Fruit fly (Drosophila melanogaster) whole organism, embryonic: ENCODE measurements around the gene CG32333.

Experiments used
- ATbp ChIP-seq: fragments of 200-800 bp; sonication (Bioruptor generic); optimal IDR thresholded peaks from 2 replicates; lab custom pipeline; 2017; ENCODE audit warnings: missing biosample characterization, mild to moderate bottlenecking, missing genetic modification characterization, missing genetic modification reagents
- Atf-2 ChIP-seq: fragments of 200-800 bp; sonication (Bioruptor generic); optimal IDR thresholded peaks from 2 replicates; lab custom pipeline; 2016; ENCODE audit warnings: missing biosample characterization, missing genetic modification characterization
- Atf3 ChIP-seq: fragments of 200-800 bp; sonication (Bioruptor generic); optimal IDR thresholded peaks from 3 replicates; lab custom pipeline; 2016; ENCODE audit warnings: missing biosample characterization, missing genetic modification characterization
- Blimp-1 ChIP-seq: fragments of 200-800 bp; sonication (Bioruptor generic); optimal IDR thresholded peaks from 3 replicates; lab custom pipeline; 2018; ENCODE audit warnings: missing biosample characterization, missing genetic modification characterization, mild to moderate bottlenecking, moderate library complexity, missing genetic modification reagents
- CG10209 ChIP-seq: fragments of 200-800 bp; sonication (Bioruptor generic); optimal IDR thresholded peaks from 3 replicates; lab custom pipeline; 2017; ENCODE audit warnings: missing biosample characterization, mild to moderate bottlenecking, missing genetic modification characterization, missing genetic modification reagents
- CG10979 ChIP-seq: fragments of 200-800 bp; sonication (Bioruptor generic); optimal IDR thresholded peaks from 2 replicates; lab custom pipeline; 2018; ENCODE audit warnings: missing biosample characterization, mild to moderate bottlenecking, missing genetic modification characterization, moderate library complexity
- CG11504 ChIP-seq: fragments of 200-800 bp; sonication (Bioruptor generic); optimal IDR thresholded peaks from 3 replicates; lab custom pipeline; 2019; ENCODE audit warnings: missing biosample characterization, mild to moderate bottlenecking, missing genetic modification characterization, moderate library complexity
- CG12071 ChIP-seq: fragments of 200-800 bp; sonication (Bioruptor generic); optimal IDR thresholded peaks from 3 replicates; lab custom pipeline; 2018; ENCODE audit warnings: missing biosample characterization, mild to moderate bottlenecking, missing genetic modification characterization
- CG12236 ChIP-seq: fragments of 200-800 bp; sonication (Bioruptor generic); optimal IDR thresholded peaks from 2 replicates; lab custom pipeline; 2016; ENCODE audit warnings: missing biosample characterization, missing genetic modification characterization
- CG17186 ChIP-seq: fragments of 200-800 bp; sonication (Bioruptor generic); optimal IDR thresholded peaks from 3 replicates; lab custom pipeline; 2017; ENCODE audit warnings: missing biosample characterization, missing genetic modification reagents, missing genetic modification characterization
- CG18011 ChIP-seq: fragments of 200-800 bp; sonication (Bioruptor generic); optimal IDR thresholded peaks from 2 replicates; lab custom pipeline; 2017; ENCODE audit warnings: missing biosample characterization, missing genetic modification characterization, mild to moderate bottlenecking, moderate library complexity, missing genotype
- CG1832 ChIP-seq: fragments of 200-800 bp; sonication (Bioruptor generic); optimal IDR thresholded peaks from 2 replicates; lab custom pipeline; 2017; ENCODE audit warnings: missing biosample characterization, mild to moderate bottlenecking, missing genetic modification characterization, inconsistent platforms
- CG18476 ChIP-seq: fragments of 200-800 bp; sonication (Bioruptor generic); optimal IDR thresholded peaks from 2 replicates; lab custom pipeline; 2016; ENCODE audit warnings: missing biosample characterization, mild to moderate bottlenecking, missing genetic modification characterization
- CG3281 ChIP-seq: fragments of 200-800 bp; sonication (Bioruptor generic); optimal IDR thresholded peaks from 3 replicates; lab custom pipeline; 2017; ENCODE audit warnings: missing biosample characterization, mild to moderate bottlenecking, missing genetic modification characterization
- CG34224 ChIP-seq: fragments of 200-800 bp; sonication (Bioruptor generic); IDR thresholded peaks from 3 replicates; pipeline ENCODE4 v1.3.6; 2022; ENCODE audit warnings: missing biosample characterization, missing genetic modification characterization; ENCODE audit not compliant: partially characterized antibody
- CG5953 ChIP-seq: fragments of 200-800 bp; sonication (Bioruptor generic); IDR thresholded peaks from 2 replicates; pipeline ENCODE4 v1.3.6; 2022; ENCODE audit warnings: missing biosample characterization, missing genetic modification characterization
- CG6175 ChIP-seq: fragments of 200-800 bp; sonication (Bioruptor generic); IDR thresholded peaks from 3 replicates; pipeline ENCODE4 v1.3.6; 2022; ENCODE audit warnings: missing biosample characterization, missing genetic modification characterization
- CG6272 ChIP-seq: fragments of 200-800 bp; sonication (Bioruptor generic); IDR thresholded peaks from 2 replicates; pipeline ENCODE4 v1.3.6; 2022; ENCODE audit warnings: missing biosample characterization, missing genetic modification characterization
- CG6765 ChIP-seq: fragments of 200-800 bp; sonication (Bioruptor generic); optimal IDR thresholded peaks from 3 replicates; lab custom pipeline; 2017; ENCODE audit warnings: missing biosample characterization, mild to moderate bottlenecking, missing genetic modification characterization
- CG7271 ChIP-seq: fragments of 200-800 bp; sonication (Bioruptor generic); optimal IDR thresholded peaks from 2 replicates; lab custom pipeline; 2018; ENCODE audit warnings: missing biosample characterization, mild to moderate bottlenecking, missing genetic modification characterization, moderate library complexity
- CG7839 ChIP-seq: fragments of 200-800 bp; sonication (Bioruptor generic); optimal IDR thresholded peaks from 3 replicates; lab custom pipeline; 2018; ENCODE audit warnings: missing biosample characterization, mild to moderate bottlenecking, missing genetic modification characterization, moderate library complexity
- CG7987 ChIP-seq: fragments of 200-800 bp; sonication (Bioruptor generic); optimal IDR thresholded peaks from 2 replicates; lab custom pipeline; 2018; ENCODE audit warnings: missing biosample characterization, mild to moderate bottlenecking, missing genetic modification characterization, moderate library complexity
- Dad ChIP-seq: fragments of 200-800 bp; sonication (Bioruptor generic); optimal IDR thresholded peaks from 3 replicates; lab custom pipeline; 2016; ENCODE audit warnings: missing biosample characterization, missing genetic modification characterization
- Dll ChIP-seq: fragments of 200-800 bp; sonication (Bioruptor generic); IDR thresholded peaks from 4 replicates; pipeline ENCODE4 v1.3.6; 2022; ENCODE audit warnings: missing biosample characterization, missing genetic modification characterization; ENCODE audit not compliant: partially characterized antibody
- H2.0 ChIP-seq: fragments of 200-800 bp; sonication (Bioruptor generic); IDR thresholded peaks from 2 replicates; pipeline ENCODE4 v1.3.6; 2022; ENCODE audit warnings: missing biosample characterization, missing genetic modification characterization
- Hey ChIP-seq: fragments of 200-800 bp; sonication (Bioruptor generic); optimal IDR thresholded peaks from 3 replicates; lab custom pipeline; 2018; ENCODE audit warnings: missing biosample characterization, mild to moderate bottlenecking, missing genetic modification characterization
- MBD-R2 ChIP-seq: fragments of 200-800 bp; sonication (Bioruptor generic); IDR thresholded peaks from 2 replicates; pipeline ENCODE4 v1.3.6; 2022; ENCODE audit warnings: missing biosample characterization, missing genetic modification characterization
- Max ChIP-seq: fragments of 200-800 bp; sonication (Bioruptor generic); optimal IDR thresholded peaks from 2 replicates; lab custom pipeline; 2016; ENCODE audit warnings: missing biosample characterization, mild to moderate bottlenecking, missing genetic modification characterization
- Opbp ChIP-seq: fragments of 200-800 bp; sonication (Bioruptor generic); IDR thresholded peaks from 3 replicates; pipeline ENCODE4 v1.3.6; 2022; ENCODE audit warnings: missing biosample characterization, missing genetic modification characterization; ENCODE audit not compliant: partially characterized antibody
- Scr ChIP-seq: fragments of 200-800 bp; sonication (Bioruptor generic); IDR thresholded peaks from 2 replicates; pipeline ENCODE4 v1.3.6; 2022; ENCODE audit warnings: missing biosample characterization, missing genetic modification characterization; ENCODE audit not compliant: partially characterized antibody
- Usf ChIP-seq: fragments of 200-800 bp; sonication (Bioruptor generic); optimal IDR thresholded peaks from 2 replicates; lab custom pipeline; 2017; ENCODE audit warnings: missing genotype, missing biosample characterization, missing genetic modification characterization
- Vsx1 ChIP-seq: fragments of 200-800 bp; sonication (Bioruptor generic); optimal IDR thresholded peaks from 2 replicates; lab custom pipeline; 2017; ENCODE audit warnings: missing biosample characterization, mild to moderate bottlenecking, missing genetic modification characterization, missing genetic modification reagents
- Xrp1 ChIP-seq: fragments of 200-800 bp; sonication (Bioruptor generic); IDR thresholded peaks from 2 replicates; pipeline ENCODE4 v1.3.6; 2022; ENCODE audit warnings: missing biosample characterization, missing genetic modification characterization
- ara ChIP-seq: fragments of 200-800 bp; sonication (Bioruptor generic); IDR thresholded peaks from 2 replicates; pipeline ENCODE4 v1.3.6; 2022; ENCODE audit warnings: missing biosample characterization, missing genetic modification characterization
- bab2 ChIP-seq: fragments of 200-800 bp; sonication (Bioruptor generic); optimal IDR thresholded peaks from 2 replicates; lab custom pipeline; 2016; ENCODE audit warnings: missing biosample characterization, missing genetic modification characterization
- cad ChIP-seq: fragments of >200 bp; optimal IDR thresholded peaks from 2 replicates; lab custom pipeline; 2017; ENCODE audit warnings: missing biosample characterization, missing genetic modification characterization
- dmrt99B ChIP-seq: fragments of 200-800 bp; sonication (Bioruptor generic); optimal IDR thresholded peaks from 2 replicates; lab custom pipeline; 2018; ENCODE audit warnings: missing biosample characterization, mild to moderate bottlenecking, missing genetic modification characterization, moderate library complexity
- fd102C ChIP-seq: fragments of 200-800 bp; sonication (Bioruptor generic); optimal IDR thresholded peaks from 2 replicates; lab custom pipeline; 2018; ENCODE audit warnings: missing biosample characterization, mild to moderate bottlenecking, missing genetic modification characterization, moderate library complexity
- jumu ChIP-seq: fragments of 200-800 bp; sonication (Bioruptor generic); optimal IDR thresholded peaks from 3 replicates; lab custom pipeline; 2016; ENCODE audit warnings: missing biosample characterization, missing genetic modification characterization
- kah ChIP-seq: fragments of 200-800 bp; sonication (Bioruptor generic); optimal IDR thresholded peaks from 2 replicates; lab custom pipeline; 2018; ENCODE audit warnings: missing biosample characterization, mild to moderate bottlenecking, missing genetic modification characterization
- kni ChIP-seq: fragments of 200-800 bp; sonication (Bioruptor generic); optimal IDR thresholded peaks from 3 replicates; lab custom pipeline; 2017; ENCODE audit warnings: mild to moderate bottlenecking, missing biosample characterization, missing genetic modification reagents, missing genetic modification characterization
- pb ChIP-seq: fragments of 200-800 bp; sonication (Bioruptor generic); optimal IDR thresholded peaks from 3 replicates; lab custom pipeline; 2016; ENCODE audit warnings: missing biosample characterization, missing genetic modification characterization
- pnt ChIP-seq: fragments of 200-800 bp; sonication (Bioruptor generic); optimal IDR thresholded peaks from 3 replicates; lab custom pipeline; 2016; ENCODE audit warnings: missing biosample characterization, missing genetic modification characterization
- pzg ChIP-seq: fragments of 200-800 bp; sonication (Bioruptor generic); optimal IDR thresholded peaks from 3 replicates; lab custom pipeline; 2018; ENCODE audit warnings: missing biosample characterization, mild to moderate bottlenecking, missing genetic modification characterization, moderate library complexity
- sisA ChIP-seq: fragments of 200-800 bp; sonication (Bioruptor generic); IDR thresholded peaks from 2 replicates; pipeline ENCODE4 v1.3.6; 2022; ENCODE audit warnings: missing biosample characterization, missing genetic modification characterization
- sob ChIP-seq: fragments of 200-800 bp; sonication (Bioruptor generic); IDR thresholded peaks from 2 replicates; pipeline ENCODE4 v1.3.6; 2022; ENCODE audit warnings: missing biosample characterization, missing genetic modification characterization
- vnd ChIP-seq: fragments of 200-800 bp; sonication (Bioruptor generic); IDR thresholded peaks from 3 replicates; pipeline ENCODE4 v1.3.6; 2022; ENCODE audit warnings: missing biosample characterization, missing genetic modification characterization; ENCODE audit not compliant: partially characterized antibody
- z ChIP-seq: fragments of 200-800 bp; sonication (Bioruptor generic); IDR thresholded peaks from 3 replicates; pipeline ENCODE4 v1.3.6; 2022; ENCODE audit warnings: missing biosample characterization, missing genetic modification characterization

CG32333 gene

DNA sequence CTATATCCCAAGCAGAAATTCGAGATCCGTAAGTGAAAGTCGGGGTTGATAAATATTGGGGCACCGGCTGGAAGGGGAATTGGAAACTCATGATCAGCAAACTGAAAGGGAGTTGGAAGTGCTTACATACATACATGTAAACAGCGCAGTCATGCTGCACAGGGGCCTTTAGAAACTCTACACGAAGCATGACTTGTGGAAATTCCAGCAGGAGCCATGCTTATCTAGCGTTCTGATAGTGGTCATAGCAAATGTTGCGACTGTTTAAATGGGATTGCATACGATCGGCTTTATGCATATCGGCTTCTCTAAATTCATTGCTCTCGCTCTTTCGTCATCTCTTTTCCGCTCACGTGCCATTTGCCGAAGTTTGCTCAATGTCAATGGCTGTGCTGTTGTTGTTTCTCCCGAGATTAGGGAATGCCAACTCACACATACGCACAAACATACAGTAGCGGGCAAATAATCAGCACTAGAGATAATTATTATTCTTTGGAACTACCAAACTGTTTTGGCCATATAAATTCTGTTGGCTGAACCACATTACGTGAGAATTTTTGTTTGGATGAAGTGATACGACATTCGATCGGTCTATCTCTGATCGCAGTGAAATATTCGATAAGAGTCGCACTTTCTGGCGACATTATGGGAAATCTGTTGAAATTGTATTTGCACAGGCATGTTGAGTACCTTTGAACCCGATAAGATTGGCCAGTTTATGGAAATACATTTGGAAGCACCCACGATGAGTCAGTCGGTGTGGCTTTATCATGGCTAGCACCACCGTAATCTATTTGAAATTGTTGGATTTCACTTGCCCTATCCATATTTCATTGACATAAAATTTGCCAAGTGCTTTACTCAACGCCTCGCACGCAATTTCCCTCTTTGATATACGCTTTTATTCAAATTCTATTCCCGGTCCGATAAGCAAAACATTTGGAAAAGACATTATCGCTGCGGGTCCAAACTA lies 60.5 kb downstream of the CG32333 start (continued):
- TF ChIP-seq CG3281 (GFP tag; lab: Kevin White, UChicago), result peak; percentile 9
- no peak for TF ChIP-seq Scr (GFP tag; lab: Robert Waterston, UW)
- TF ChIP-seq CG18011 (GFP tag; lab: Kevin White, UChicago), result no peak
- no peak for TF ChIP-seq CG6272 (GFP tag; lab: Robert Waterston, UW)
- TF ChIP-seq jumu (GFP tag; lab: Kevin White, UChicago), result no peak
- TF ChIP-seq CG12071 (GFP tag; lab: Kevin White, UChicago), result no peak
- no peak for TF ChIP-seq Hey (tag; lab: Kevin White, UChicago)
- TF ChIP-seq ATbp, result no peak
- no peak for TF ChIP-seq CG6175
- no peak for TF ChIP-seq CG6765
- TF ChIP-seq Dll (GFP tag; lab: Robert Waterston, UW), result no peak
- no peak for TF ChIP-seq sisA (GFP tag; lab: Robert Waterston, UW)
- TF ChIP-seq Opbp (GFP tag; lab: Robert Waterston, UW), result no peak
- TF ChIP-seq CG17186 (GFP tag; lab: Kevin White, UChicago), result no peak
- TF ChIP-seq CG7271 (tag; lab: Kevin White, UChicago), result no peak
- TF ChIP-seq CG1832 (GFP tag; lab: Kevin White, UChicago), result no peak
- no peak for TF ChIP-seq kah (GFP tag; lab: Kevin White, UChicago)
- TF ChIP-seq H2.0, result no peak
- no peak for TF ChIP-seq dmrt99B (tag; lab: Kevin White, UChicago)
- TF ChIP-seq Vsx1 (GFP tag; lab: Kevin White, UChicago), result no peak
- no peak for TF ChIP-seq cad (GFP tag; lab: Kevin White, UChicago)
- no peak for TF ChIP-seq kni (GFP tag; lab: Kevin White, UChicago)
- no peak for TF ChIP-seq CG10209
- no peak for TF ChIP-seq CG10979 (tag; lab: Kevin White, UChicago)
- TF ChIP-seq CG5953 (GFP tag; lab: Robert Waterston, UW), result no peak
- no peak for TF ChIP-seq CG18476 (GFP tag; lab: Kevin White, UChicago)
- no peak for TF ChIP-seq pzg
- peak; percentile 36; the same call in 1 of the 2 replicates for TF ChIP-seq MBD-R2 (GFP tag; lab: Robert Waterston, UW)
- TF ChIP-seq vnd (GFP tag; lab: Robert Waterston, UW), result no peak
- TF ChIP-seq Atf3 (GFP tag; lab: Kevin White, UChicago), result no peak
- TF ChIP-seq pnt (GFP tag; lab: Kevin White, UChicago), result no peak
- no peak for TF ChIP-seq ara
- no peak for TF ChIP-seq CG12236 (GFP tag; lab: Kevin White, UChicago)
- no peak for TF ChIP-seq z (GFP tag; lab: Robert Waterston, UW)
- no peak for TF ChIP-seq Blimp-1
- TF ChIP-seq bab2 (GFP tag; lab: Kevin White, UChicago), result no peak
- no peak for TF ChIP-seq CG7839 (tag; lab: Kevin White, UChicago)
- TF ChIP-seq Max, result no peak
- no peak for TF ChIP-seq Atf-2 (GFP tag; lab: Kevin White, UChicago)
- TF ChIP-seq CG34224 (GFP tag; lab: Robert Waterston, UW), result no peak
- TF ChIP-seq sob, result no peak
- no peak for TF ChIP-seq Usf (GFP tag; lab: Kevin White, UChicago)
- TF ChIP-seq Xrp1, result peak; percentile 28; the same call in 1 of the 2 replicates
- no peak for TF ChIP-seq pb (GFP tag; lab: Kevin White, UChicago)
- TF ChIP-seq fd102C (GFP tag; lab: Kevin White, UChicago), result no peak
- no peak for TF ChIP-seq CG7987
- no peak for TF ChIP-seq CG11504 (tag; lab: Kevin White, UChicago)
- TF ChIP-seq Dad (GFP tag; lab: Kevin White, UChicago), result no peak
